Worm (Caenorhabditis elegans) whole organism, L4 larva: Measurements from ENCODE around the gene srd-42.

Experiments used
- D1046.2 ChIP-seq: fragments of 200-800 bp; sonication (Bioruptor generic); IDR thresholded peaks from 2 replicates; pipeline ENCODE4 v1.3.6; 2022; ENCODE audit warnings: missing genetic modification characterization, missing compliant biosample characterization
- F10B5.3 ChIP-seq: sonication (generic microtip); optimal IDR thresholded peaks from 2 replicates; lab custom pipeline; 2016; ENCODE audit warnings: mild to moderate bottlenecking, missing genetic modification characterization, missing compliant biosample characterization
- F26F4.8 ChIP-seq: fragments of 200-800 bp; sonication (Bioruptor generic); conservative IDR thresholded peaks from 2 replicates; pipeline ENCODE4 v1.3.6; 2022; ENCODE audit warnings: missing genetic modification characterization, missing compliant biosample characterization
- F49E8.2 ChIP-seq: sonication (generic microtip); optimal IDR thresholded peaks from 2 replicates; lab custom pipeline; 2016; ENCODE audit warnings: missing compliant biosample characterization, mild to moderate bottlenecking, missing genetic modification characterization, borderline replicate concordance
- T26A8.4 ChIP-seq: fragments of 200-800 bp; sonication (Bioruptor generic); IDR thresholded peaks from 2 replicates; pipeline ENCODE4 v1.3.6; 2022; ENCODE audit warnings: missing genetic modification characterization, missing compliant biosample characterization
- Y48G9A.11 ChIP-seq: fragments of 200-800 bp; sonication (Bioruptor generic); IDR thresholded peaks from 2 replicates; pipeline ENCODE4 v1.3.6; 2022; ENCODE audit warnings: missing genetic modification reagents, missing genetic modification characterization, missing compliant biosample characterization
- Y75B8A.6 ChIP-seq: fragments of 200-800 bp; sonication (Bioruptor generic); IDR thresholded peaks from 2 replicates; pipeline ENCODE4 v1.3.6; 2022; ENCODE audit warnings: missing genetic modification reagents, missing genetic modification characterization, missing compliant biosample characterization
- ZK337.2 ChIP-seq: fragments of 200-800 bp; sonication (Bioruptor generic); IDR thresholded peaks from 2 replicates; pipeline ENCODE4 v1.3.6; 2022; ENCODE audit warnings: missing genetic modification reagents, missing genetic modification characterization, missing compliant biosample characterization
- aha-1 ChIP-seq: fragments of 150-350 bp; peaks from one replicate; lab custom pipeline; 2014; ENCODE audit warnings: missing biosample characterization, missing genetic modification characterization
- arid-1 ChIP-seq: fragments of 200-800 bp; sonication (Bioruptor generic); conservative IDR thresholded peaks from 2 replicates; pipeline ENCODE4 v1.3.6; 2022; ENCODE audit warnings: missing genetic modification reagents, missing genetic modification characterization, missing compliant biosample characterization
- ceh-44 ChIP-seq: fragments of 200-800 bp; sonication (Bioruptor generic); IDR thresholded peaks from 2 replicates; pipeline ENCODE4 v1.3.6; 2022; ENCODE audit warnings: missing genetic modification reagents, missing genetic modification characterization, missing compliant biosample characterization
- ceh-62 ChIP-seq: sonication (generic microtip); optimal IDR thresholded peaks from 2 replicates; lab custom pipeline; 2017; ENCODE audit warnings: missing biosample characterization, missing genetic modification characterization
- ceh-82 ChIP-seq: sonication (generic microtip); optimal IDR thresholded peaks from 2 replicates; lab custom pipeline; 2017; ENCODE audit warnings: missing biosample characterization, missing genetic modification characterization
- ces-1 ChIP-seq: fragments of 150-350 bp; sonication (generic microtip); optimal IDR thresholded peaks from 4 replicates; lab custom pipeline; 2014; ENCODE audit warnings: missing biosample characterization, missing genetic modification reagents, missing genetic modification characterization
- daf-16 ChIP-seq, 3 experiments: sonication (generic microtip); optimal IDR thresholded peaks; 2 replicates each; lab custom pipeline; 2016 to 2017; ENCODE audit warnings: missing genetic modification characterization in 3 of 3, missing genetic modification reagents in 3 of 3, mild to moderate bottlenecking in 2 of 3, missing compliant biosample characterization in 2 of 3, missing biosample characterization in 1 of 3, moderate library complexity in 1 of 3
- daf-8 ChIP-seq: fragments of 200-800 bp; sonication (Bioruptor generic); IDR thresholded peaks from 2 replicates; pipeline ENCODE4 v1.3.6; 2022; ENCODE audit warnings: missing genetic modification characterization, missing compliant biosample characterization
- dmd-9 ChIP-seq: fragments of 200-800 bp; sonication (Bioruptor generic); IDR thresholded peaks from 2 replicates; pipeline ENCODE4 v1.3.6; 2022; ENCODE audit warnings: missing genetic modification reagents, missing genetic modification characterization, missing compliant biosample characterization
- dpl-1 ChIP-seq: fragments of 150-350 bp; optimal IDR thresholded peaks from 2 replicates; lab custom pipeline; 2014; ENCODE audit warnings: missing biosample characterization, missing genetic modification reagents, missing genetic modification characterization
- dve-1 ChIP-seq: sonication (generic microtip); optimal IDR thresholded peaks from 2 replicates; lab custom pipeline; 2017; ENCODE audit warnings: antibody characterized with exemption, mild to moderate bottlenecking, missing genetic modification characterization, missing compliant biosample characterization; ENCODE audit not compliant: insufficient read depth
- egl-27 ChIP-seq: sonication (generic microtip); optimal IDR thresholded peaks from 3 replicates; lab custom pipeline; 2017; ENCODE audit warnings: missing biosample characterization, missing genetic modification reagents, missing genetic modification characterization
- egl-43 ChIP-seq: fragments of 200-800 bp; sonication (Bioruptor generic); IDR thresholded peaks from 2 replicates; pipeline ENCODE4 v1.3.6; 2022; ENCODE audit warnings: missing genetic modification reagents, missing genetic modification characterization, missing compliant biosample characterization
- fos-1 ChIP-seq: fragments of 150-350 bp; optimal IDR thresholded peaks from 2 replicates; lab custom pipeline; 2014; ENCODE audit warnings: missing biosample characterization, missing genetic modification characterization
- gei-8 ChIP-seq: fragments of 200-800 bp; sonication (Bioruptor generic); optimal IDR thresholded peaks from 2 replicates; lab custom pipeline; 2018; ENCODE audit warnings: mild to moderate bottlenecking, missing genetic modification characterization, missing compliant biosample characterization
- hlh-11 ChIP-seq: fragments of 200-800 bp; sonication (Bioruptor generic); optimal IDR thresholded peaks from 2 replicates; lab custom pipeline; 2018; ENCODE audit warnings: mild to moderate bottlenecking, missing genetic modification characterization, missing compliant biosample characterization
- hlh-30 ChIP-seq: sonication (generic microtip); optimal IDR thresholded peaks from 2 replicates; lab custom pipeline; 2017; ENCODE audit warnings: antibody characterized with exemption, mild to moderate bottlenecking, missing genetic modification characterization, missing compliant biosample characterization; ENCODE audit not compliant: insufficient read depth
- hmg-1.1 ChIP-seq: fragments of 200-800 bp; sonication (Bioruptor generic); IDR thresholded peaks from 2 replicates; pipeline ENCODE4 v1.3.6; 2022; ENCODE audit warnings: missing genetic modification reagents, missing genetic modification characterization, missing compliant biosample characterization
- jun-1 ChIP-seq: fragments of 150-350 bp; optimal IDR thresholded peaks from 2 replicates; lab custom pipeline; 2014; ENCODE audit warnings: missing biosample characterization, missing genetic modification reagents, missing genetic modification characterization
- lin-1 ChIP-seq: fragments of 200-800 bp; sonication (Bioruptor generic); IDR thresholded peaks from 2 replicates; pipeline ENCODE4 v1.3.6; 2022; ENCODE audit warnings: missing genetic modification reagents, missing genetic modification characterization, missing compliant biosample characterization
- lin-38 ChIP-seq: fragments of 200-800 bp; sonication (Bioruptor generic); IDR thresholded peaks from 2 replicates; pipeline ENCODE4 v1.3.6; 2022; ENCODE audit warnings: missing genetic modification reagents, missing genetic modification characterization, missing compliant biosample characterization
- lir-3 ChIP-seq: sonication (generic microtip); optimal IDR thresholded peaks from 2 replicates; lab custom pipeline; 2016; ENCODE audit warnings: mild to moderate bottlenecking, missing genetic modification characterization, missing compliant biosample characterization
- madf-5 ChIP-seq, 2 experiments: fragments of 200-800 bp; sonication (Bioruptor generic); IDR thresholded peaks; 2 replicates each; pipeline ENCODE4 v1.3.6; 2022; ENCODE audit warnings: missing compliant biosample characterization in 2 of 2, missing genetic modification characterization in 2 of 2
- mdl-1 ChIP-seq, 2 experiments: fragments of 150-350 bp in 1 of 2; sonication (generic microtip) in 1 of 2; optimal IDR thresholded peaks; 2 replicates each; lab custom pipeline; 2014 to 2017; ENCODE audit warnings: missing biosample characterization in 2 of 2, missing genetic modification characterization in 2 of 2
- mxl-2 ChIP-seq: fragments of 200-800 bp; sonication (Bioruptor generic); conservative IDR thresholded peaks from 2 replicates; pipeline ENCODE4 v1.3.6; 2022; ENCODE audit warnings: missing genetic modification reagents, missing genetic modification characterization, missing compliant biosample characterization
- nhr-102 ChIP-seq: sonication (generic microtip); optimal IDR thresholded peaks from 2 replicates; lab custom pipeline; 2016; ENCODE audit warnings: mild to moderate bottlenecking, missing genetic modification characterization, moderate library complexity, missing compliant biosample characterization
- nhr-237 ChIP-seq: sonication (generic microtip); optimal IDR thresholded peaks from 2 replicates; lab custom pipeline; 2017; ENCODE audit warnings: missing biosample characterization, missing genetic modification characterization
- nhr-28 ChIP-seq: fragments of 150-350 bp; optimal IDR thresholded peaks from 2 replicates; lab custom pipeline; 2014; ENCODE audit warnings: missing biosample characterization, missing genetic modification characterization
- nhr-41 ChIP-seq: fragments of 200-800 bp; sonication (Bioruptor generic); IDR thresholded peaks from 2 replicates; pipeline ENCODE4 v1.3.6; 2022; ENCODE audit warnings: missing genetic modification reagents, missing genetic modification characterization, missing compliant biosample characterization
- nhr-48 ChIP-seq: sonication (generic microtip); optimal IDR thresholded peaks from 2 replicates; lab custom pipeline; 2016; ENCODE audit warnings: mild to moderate bottlenecking, missing genetic modification characterization, missing compliant biosample characterization
- nhr-6 ChIP-seq: fragments of 150-350 bp; optimal IDR thresholded peaks from 2 replicates; lab custom pipeline; 2014; ENCODE audit warnings: missing biosample characterization, missing genetic modification characterization
- pha-4 ChIP-seq, 2 experiments: fragments of 150-350 bp in 1 of 2; fragments of 200-800 bp in 1 of 2; sonication (Bioruptor generic) in 1 of 2; IDR thresholded peaks in 1 of 2; optimal IDR thresholded peaks in 1 of 2; 2 replicates each; pipeline versions ENCODE4 v1.3.6 to Lab custom; 2014 to 2022; ENCODE audit warnings: missing genetic modification characterization in 2 of 2, missing genetic modification reagents in 2 of 2, missing biosample characterization in 1 of 2, missing compliant biosample characterization in 1 of 2
- pqm-1 ChIP-seq: sonication (generic microtip); optimal IDR thresholded peaks from 2 replicates; lab custom pipeline; 2017; ENCODE audit warnings: missing biosample characterization, missing genetic modification characterization
- skn-1 ChIP-seq: fragments of 150-350 bp; optimal IDR thresholded peaks from 2 replicates; lab custom pipeline; 2014; ENCODE audit warnings: missing biosample characterization, missing genetic modification characterization
- snpc-1.2 ChIP-seq: fragments of 200-800 bp; sonication (Bioruptor generic); IDR thresholded peaks from 2 replicates; pipeline ENCODE4 v1.3.6; 2022; ENCODE audit warnings: missing genetic modification reagents, missing genetic modification characterization, missing compliant biosample characterization
- spr-1 ChIP-seq: sonication (generic microtip); optimal IDR thresholded peaks from 2 replicates; lab custom pipeline; 2016; ENCODE audit warnings: mild to moderate bottlenecking, missing genetic modification characterization, missing compliant biosample characterization
- tra-1 ChIP-seq: fragments of 200-800 bp; sonication (Bioruptor generic); IDR thresholded peaks from 2 replicates; pipeline ENCODE4 v1.3.6; 2022; ENCODE audit warnings: missing genetic modification reagents, missing genetic modification characterization, missing compliant biosample characterization
- zag-1 ChIP-seq: fragments of 150-350 bp; optimal IDR thresholded peaks from 2 replicates; lab custom pipeline; 2014; ENCODE audit warnings: missing biosample characterization, missing genetic modification characterization
- zip-2 ChIP-seq: fragments of 150-350 bp; optimal IDR thresholded peaks from 2 replicates; lab custom pipeline; 2014; ENCODE audit warnings: missing biosample characterization, missing genetic modification characterization
- ztf-7 ChIP-seq: fragments of 150-350 bp; optimal IDR thresholded peaks from 2 replicates; lab custom pipeline; 2014; ENCODE audit warnings: missing biosample characterization, missing genetic modification characterization

srd-42 gene

DNA sequence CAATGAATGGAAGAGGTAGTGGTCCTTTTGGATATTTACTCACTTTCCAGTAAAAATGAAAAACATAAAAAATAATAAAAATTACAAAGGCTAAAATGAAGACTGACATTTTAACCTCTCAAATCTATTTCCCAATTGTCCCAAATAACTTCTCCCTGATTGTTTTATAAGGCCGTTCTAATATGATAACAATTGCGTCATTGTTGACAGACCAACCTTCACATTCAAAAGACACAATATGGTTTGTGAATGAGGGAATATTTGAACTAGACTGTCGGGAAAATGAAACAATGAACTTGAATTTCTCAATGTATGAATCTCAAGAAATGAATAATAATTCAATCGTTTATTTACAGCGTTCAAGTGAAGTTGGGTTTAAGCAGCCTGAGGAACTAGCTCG, 36.0 kb downstream of the srd-42 start, which contains the start of gene cyp-14A1:
Gene cyp-14A1, minus strand, starts transcription at position 126 of the 400 bp plus-strand sequence.
- no peak for TF ChIP-seq arid-1 (GFP tag; lab: Robert Waterston, UW)
- no peak for TF ChIP-seq F26F4.8 (GFP tag; lab: Robert Waterston, UW)
- no peak for TF ChIP-seq ceh-82 (tag; lab: Kevin White, UChicago)
- peak; percentile 19 for TF ChIP-seq dve-1
- no peak for TF ChIP-seq daf-16 (GFP tag; optimal IDR thresholded peaks at IDR 0.05; lab: Kevin White, UChicago)
- peak; percentile 39 for TF ChIP-seq daf-16 (tag; optimal IDR thresholded peaks at IDR 0.05; lab: Kevin White, UChicago)
- TF ChIP-seq, all 104 proteins: peak for 2

DNA sequence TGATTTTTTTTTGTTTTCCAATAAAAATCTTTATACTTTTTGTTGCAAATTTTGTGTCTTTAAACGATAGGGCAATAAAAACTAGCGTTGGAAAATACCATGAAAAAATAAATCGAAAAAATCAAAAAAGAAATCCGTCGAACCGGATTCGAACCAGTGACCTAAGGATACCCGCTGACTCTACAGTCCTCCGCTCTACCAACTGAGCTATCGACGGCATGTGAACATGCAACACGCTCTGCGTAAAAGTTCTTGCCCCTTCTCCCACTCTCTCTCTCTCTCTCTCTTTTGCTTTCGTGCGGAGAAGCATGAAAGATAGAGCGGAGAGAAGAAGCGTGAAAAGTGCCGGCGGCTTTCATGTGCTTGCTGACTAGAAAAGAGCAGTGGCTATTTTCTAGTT, 38.7 kb downstream of the srd-42 start:
- TF ChIP-seq Y48G9A.11 (GFP tag; lab: Robert Waterston, UW): peak; percentile 75
- TF ChIP-seq madf-5 (GFP tag; IDR thresholded peaks at IDR 0.05; lab: Robert Waterston, UW): peak; percentile 54 to 81; a peak in 2 of 4 replicates
- TF ChIP-seq lin-1 (GFP tag; lab: Robert Waterston, UW): peak; percentile 67; the same call in 1 of the 2 replicates
- peak; percentile 46 for TF ChIP-seq nhr-28 (tag; lab: Kevin White, UChicago)
- TF ChIP-seq zip-2 (tag; lab: Kevin White, UChicago): peak; percentile 40
- no peak for TF ChIP-seq fos-1 (tag; lab: Kevin White, UChicago)
- TF ChIP-seq egl-27 (tag; lab: Kevin White, UChicago): no peak
- peak; percentile 39 for TF ChIP-seq F49E8.2 (tag; lab: Kevin White, UChicago)
- TF ChIP-seq nhr-102 (tag; lab: Kevin White, UChicago): peak; percentile 70
- no peak for TF ChIP-seq nhr-6
- TF ChIP-seq pha-4 (GFP tag; IDR thresholded peaks at IDR 0.05; lab: Robert Waterston, UW): peak; percentile 89
- TF ChIP-seq pha-4 (tag; optimal IDR thresholded peaks at IDR 0.05; lab: Kevin White, UChicago): no peak
- TF ChIP-seq hlh-11 (tag; lab: Kevin White, UChicago): peak; percentile 41
- TF ChIP-seq Y75B8A.6 (GFP tag; lab: Robert Waterston, UW): peak; percentile 79; the same call in 1 of the 2 replicates
- TF ChIP-seq hmg-1.1 (GFP tag; lab: Robert Waterston, UW): peak; percentile 96
- peak; percentile 79; the same call in 1 of the 2 replicates for TF ChIP-seq mxl-2 (GFP tag; lab: Robert Waterston, UW)
- TF ChIP-seq gei-8: peak; percentile 62
- peak; percentile 22 to 72 for TF ChIP-seq mdl-1 (tag; optimal IDR thresholded peaks at IDR 0.05; lab: Kevin White, UChicago)
- TF ChIP-seq nhr-237 (tag; lab: Kevin White, UChicago): no peak
- TF ChIP-seq ceh-44 (GFP tag; lab: Robert Waterston, UW): peak; percentile 44; the same call in 1 of the 2 replicates
- no peak for TF ChIP-seq lin-38
- no peak for TF ChIP-seq ceh-62 (tag; lab: Kevin White, UChicago)
- TF ChIP-seq aha-1: peak; percentile 98
- peak; percentile 60 for TF ChIP-seq spr-1 (tag; lab: Kevin White, UChicago)
- TF ChIP-seq daf-8 (GFP tag; lab: Robert Waterston, UW): 0 out of 2 replicates have a peak, but pooled peaks have one; percentile 58
- no peak for TF ChIP-seq dpl-1 (GFP tag; lab: Kevin White, UChicago)
- TF ChIP-seq tra-1 (GFP tag; lab: Robert Waterston, UW): peak; percentile 67; the same call in 1 of the 2 replicates
- TF ChIP-seq snpc-1.2 (GFP tag; lab: Robert Waterston, UW): peak; percentile 89
- TF ChIP-seq egl-43: peak; percentile 95
- peak; percentile 71 for TF ChIP-seq nhr-48 (tag; lab: Kevin White, UChicago)
- TF ChIP-seq zag-1 (tag; lab: Kevin White, UChicago): no peak
- peak; percentile 70 for TF ChIP-seq lir-3 (tag; lab: Kevin White, UChicago)
- peak; percentile 76 for TF ChIP-seq ztf-7 (tag; lab: Kevin White, UChicago)
- TF ChIP-seq pqm-1 (tag; lab: Kevin White, UChicago): no peak
- no peak for TF ChIP-seq ces-1 (GFP tag; lab: Kevin White, UChicago)
- no peak for TF ChIP-seq skn-1 (tag; lab: Kevin White, UChicago)
- peak; percentile 53 for TF ChIP-seq F10B5.3 (tag; lab: Kevin White, UChicago)
- peak; percentile 82 for TF ChIP-seq ZK337.2 (GFP tag; lab: Robert Waterston, UW)
- TF ChIP-seq T26A8.4: no peak; the same call in 1 of the 2 replicates
- TF ChIP-seq arid-1 (GFP tag; lab: Robert Waterston, UW): peak; percentile 93
- peak; percentile 77; the same call in 1 of the 2 replicates for TF ChIP-seq dmd-9 (GFP tag; lab: Robert Waterston, UW)
- peak; percentile 80; the same call in 1 of the 2 replicates for TF ChIP-seq D1046.2 (GFP tag; lab: Robert Waterston, UW)
- peak; percentile 70 for TF ChIP-seq hlh-30 (tag; lab: Kevin White, UChicago)
- peak; percentile 32 for TF ChIP-seq jun-1 (tag; lab: Kevin White, UChicago)
- peak; percentile 76; the same call in 1 of the 2 replicates for TF ChIP-seq nhr-41
